Worm (Caenorhabditis elegans) whole organism, L2 larva: ENCODE data around the gene cyp-34A6.

Experiments used
- R02D3.7 ChIP-seq: fragments of 150-350 bp; optimal IDR thresholded peaks from 2 replicates; lab custom pipeline; 2014; ENCODE audit warnings: missing biosample characterization, missing genetic modification characterization
- aly-2 ChIP-seq: fragments of 150-350 bp; optimal IDR thresholded peaks from 2 replicates; lab custom pipeline; 2014; ENCODE audit warnings: missing biosample characterization, missing genetic modification characterization
- egl-27 ChIP-seq: sonication (generic microtip); optimal IDR thresholded peaks from 3 replicates; lab custom pipeline; 2017; ENCODE audit warnings: missing biosample characterization, missing genetic modification reagents, missing genetic modification characterization
- elt-1 ChIP-seq: fragments of 150-350 bp; optimal IDR thresholded peaks from 2 replicates; lab custom pipeline; 2014; ENCODE audit warnings: missing biosample characterization, missing genetic modification characterization
- lin-39 ChIP-seq: fragments of 150-350 bp; optimal IDR thresholded peaks from 2 replicates; lab custom pipeline; 2014; ENCODE audit warnings: missing biosample characterization, missing genetic modification reagents, missing genetic modification characterization
- lsy-2 ChIP-seq, 2 experiments: fragments of 150-350 bp in 1 of 2; sonication (generic microtip) in 1 of 2; optimal IDR thresholded peaks; 2 replicates each; lab custom pipeline; 2014 to 2017; ENCODE audit warnings: missing biosample characterization in 2 of 2, missing genetic modification characterization in 2 of 2
- nhr-237 ChIP-seq: fragments of 150-350 bp; optimal IDR thresholded peaks from 2 replicates; lab custom pipeline; 2014; ENCODE audit warnings: missing biosample characterization, missing genetic modification characterization
- nhr-25 ChIP-seq: fragments of 150-350 bp; sonication (generic microtip); optimal IDR thresholded peaks from 3 replicates; lab custom pipeline; 2014; ENCODE audit warnings: missing biosample characterization, missing genetic modification characterization
- nhr-6 ChIP-seq: fragments of 150-350 bp; optimal IDR thresholded peaks from 2 replicates; lab custom pipeline; 2014; ENCODE audit warnings: missing biosample characterization, missing genetic modification characterization
- zag-1 ChIP-seq: fragments of 150-350 bp; optimal IDR thresholded peaks from 2 replicates; lab custom pipeline; 2014; ENCODE audit warnings: missing biosample characterization, missing genetic modification characterization

DNA sequence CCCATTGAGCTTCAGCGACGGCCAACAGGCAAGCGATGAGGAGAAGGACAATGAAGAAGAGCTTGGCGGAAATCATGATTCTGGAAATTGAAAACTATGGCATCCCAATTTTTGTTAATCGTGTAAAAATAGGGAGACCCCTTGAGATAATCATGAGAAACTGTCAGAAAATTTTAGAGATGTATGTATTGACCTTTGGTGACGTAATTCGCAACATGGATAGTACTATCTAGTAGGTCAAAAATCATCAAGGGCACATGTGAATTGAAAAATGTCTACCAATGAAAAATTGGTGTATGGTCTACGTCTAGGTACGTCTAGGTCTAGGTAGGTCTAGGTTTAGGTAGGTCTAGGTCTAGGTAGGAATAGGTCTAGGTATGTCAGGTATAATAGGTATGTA lies 17.9 kb upstream of the cyp-34A6 start, which contains the start of gene nlp-34:
- TF ChIP-seq nhr-6 (tag; lab: Kevin White, UChicago), result no peak
- no peak for TF ChIP-seq egl-27 (tag; lab: Kevin White, UChicago)
- TF ChIP-seq aly-2 (tag; lab: Kevin White, UChicago), result no peak
- TF ChIP-seq R02D3.7 (tag; lab: Kevin White, UChicago), result no peak
- no peak for TF ChIP-seq zag-1 (tag; lab: Kevin White, UChicago)
- TF ChIP-seq lsy-2 (tag; optimal IDR thresholded peaks at IDR 0.05; lab: Kevin White, UChicago), result no peak
- no peak for TF ChIP-seq lin-39 (tag; lab: Kevin White, UChicago)
- TF ChIP-seq nhr-25 (tag; lab: Kevin White, UChicago), result no peak
- TF ChIP-seq elt-1, result no peak
- no peak for TF ChIP-seq nhr-237 (tag; lab: Kevin White, UChicago)
